Fruit fly (Drosophila melanogaster): ENCODE data around the gene CG42467.

dm6 chr2L:3669675-3670074 lies 31.4 kb upstream of the CG42467 start, which contains the start of gene Sfp24Bb:
- no peak for TF ChIP-seq Lhr (GFP tag; optimal IDR thresholded peaks at IDR 0.05)
- no peak for TF ChIP-seq CG8765 (GFP tag; IDR thresholded peaks at IDR 0.05)
- TF ChIP-seq Eip74EF (GFP tag; optimal IDR thresholded peaks at IDR 0.05) = no peak
- no peak for TF ChIP-seq odd (GFP tag; optimal IDR thresholded peaks at IDR 0.05)
- no peak for TF ChIP-seq Kr (GFP tag; optimal IDR thresholded peaks at IDR 0.05)
- TF ChIP-seq maf-S (GFP tag; optimal IDR thresholded peaks at IDR 0.05) = no peak
- TF ChIP-seq CG10959 (GFP tag; IDR thresholded peaks at IDR 0.05) = no peak
- no peak for TF ChIP-seq mam (GFP tag; optimal IDR thresholded peaks at IDR 0.05)

Data from whole organism, embryonic.